Worm (Caenorhabditis elegans) whole organism, L2 larva: ENCODE results near the gene pho-8.

Source experiments
- C34F6.9 ChIP-seq: fragments of 150-350 bp; optimal IDR thresholded peaks from 2 replicates; lab custom pipeline; 2014; ENCODE audit warnings: missing biosample characterization, missing genetic modification characterization
- F13H6.1 ChIP-seq: sonication (generic microtip); optimal IDR thresholded peaks from 2 replicates; lab custom pipeline; 2016; ENCODE audit warnings: missing genetic modification characterization, missing compliant biosample characterization
- R02D3.7 ChIP-seq: fragments of 150-350 bp; optimal IDR thresholded peaks from 2 replicates; lab custom pipeline; 2014; ENCODE audit warnings: missing biosample characterization, missing genetic modification characterization
- Y55F3AM.14 ChIP-seq: fragments of 200-800 bp; sonication (Bioruptor generic); optimal IDR thresholded peaks from 2 replicates; lab custom pipeline; 2018; ENCODE audit warnings: mild to moderate bottlenecking, missing genetic modification characterization, missing compliant biosample characterization
- ZK546.5 ChIP-seq: sonication (generic microtip); optimal IDR thresholded peaks from 2 replicates; lab custom pipeline; 2017; ENCODE audit warnings: missing biosample characterization, missing genetic modification characterization
- aly-2 ChIP-seq: fragments of 150-350 bp; optimal IDR thresholded peaks from 2 replicates; lab custom pipeline; 2014; ENCODE audit warnings: missing biosample characterization, missing genetic modification characterization
- blmp-1 ChIP-seq: sonication (generic microtip); optimal IDR thresholded peaks from 2 replicates; lab custom pipeline; 2017; ENCODE audit warnings: missing genetic modification characterization, mild to moderate bottlenecking, missing compliant biosample characterization, antibody characterized with exemption, moderate library complexity; ENCODE audit not compliant: insufficient read depth
- ceh-16 ChIP-seq: fragments of 150-350 bp; optimal IDR thresholded peaks from 2 replicates; lab custom pipeline; 2014; ENCODE audit warnings: missing biosample characterization, missing genetic modification characterization
- ceh-82 ChIP-seq: fragments of 150-350 bp; optimal IDR thresholded peaks from 2 replicates; lab custom pipeline; 2014; ENCODE audit warnings: missing biosample characterization, missing genetic modification characterization
- crh-2 ChIP-seq: sonication (generic microtip); optimal IDR thresholded peaks from 2 replicates; lab custom pipeline; 2017; ENCODE audit warnings: missing biosample characterization, missing genetic modification characterization
- egl-27 ChIP-seq: sonication (generic microtip); optimal IDR thresholded peaks from 3 replicates; lab custom pipeline; 2017; ENCODE audit warnings: missing biosample characterization, missing genetic modification reagents, missing genetic modification characterization
- elt-1 ChIP-seq: fragments of 150-350 bp; optimal IDR thresholded peaks from 2 replicates; lab custom pipeline; 2014; ENCODE audit warnings: missing biosample characterization, missing genetic modification characterization
- elt-3 ChIP-seq: sonication (generic microtip); optimal IDR thresholded peaks from 2 replicates; lab custom pipeline; 2017; ENCODE audit warnings: missing biosample characterization, missing genetic modification characterization
- fos-1 ChIP-seq: fragments of 150-350 bp; optimal IDR thresholded peaks from 2 replicates; lab custom pipeline; 2014; ENCODE audit warnings: missing biosample characterization, missing genetic modification characterization
- gmeb-1 ChIP-seq: fragments of 150-350 bp; optimal IDR thresholded peaks from 2 replicates; lab custom pipeline; 2014; ENCODE audit warnings: missing biosample characterization, missing genetic modification characterization
- lin-11 ChIP-seq: fragments of 150-350 bp; sonication (generic microtip); optimal IDR thresholded peaks from 2 replicates; lab custom pipeline; 2014; ENCODE audit warnings: missing biosample characterization, missing genetic modification characterization, inconsistent platforms, mixed read lengths
- lin-39 ChIP-seq: fragments of 150-350 bp; optimal IDR thresholded peaks from 2 replicates; lab custom pipeline; 2014; ENCODE audit warnings: missing biosample characterization, missing genetic modification reagents, missing genetic modification characterization
- lsy-2 ChIP-seq, 2 experiments: fragments of 150-350 bp in 1 of 2; sonication (generic microtip) in 1 of 2; optimal IDR thresholded peaks; 2 replicates each; lab custom pipeline; 2014 to 2017; ENCODE audit warnings: missing biosample characterization in 2 of 2, missing genetic modification characterization in 2 of 2
- mab-5 ChIP-seq: fragments of 150-350 bp; optimal IDR thresholded peaks from 2 replicates; lab custom pipeline; 2014; ENCODE audit warnings: missing biosample characterization, missing genetic modification characterization
- mdl-1 ChIP-seq, 2 experiments: fragments of 150-350 bp in 1 of 2; sonication (generic microtip) in 1 of 2; optimal IDR thresholded peaks; 2 replicates each; lab custom pipeline; 2017; ENCODE audit warnings: missing biosample characterization in 2 of 2, missing genetic modification characterization in 2 of 2
- nhr-12 ChIP-seq: fragments of 150-350 bp; optimal IDR thresholded peaks from 2 replicates; lab custom pipeline; 2014; ENCODE audit warnings: missing biosample characterization, missing genetic modification characterization
- nhr-129 ChIP-seq: fragments of 150-350 bp; optimal IDR thresholded peaks from 2 replicates; lab custom pipeline; 2014; ENCODE audit warnings: missing biosample characterization, missing genetic modification characterization
- nhr-21 ChIP-seq: fragments of 150-350 bp; optimal IDR thresholded peaks from 2 replicates; lab custom pipeline; 2014; ENCODE audit warnings: missing biosample characterization, missing genetic modification characterization
- nhr-23 ChIP-seq: fragments of 150-350 bp; optimal IDR thresholded peaks from 2 replicates; lab custom pipeline; 2014; ENCODE audit warnings: missing biosample characterization, missing genetic modification reagents, missing genetic modification characterization
- nhr-237 ChIP-seq: fragments of 150-350 bp; optimal IDR thresholded peaks from 2 replicates; lab custom pipeline; 2014; ENCODE audit warnings: missing biosample characterization, missing genetic modification characterization
- nhr-25 ChIP-seq: fragments of 150-350 bp; sonication (generic microtip); optimal IDR thresholded peaks from 3 replicates; lab custom pipeline; 2014; ENCODE audit warnings: missing biosample characterization, missing genetic modification characterization
- nhr-6 ChIP-seq: fragments of 150-350 bp; optimal IDR thresholded peaks from 2 replicates; lab custom pipeline; 2014; ENCODE audit warnings: missing biosample characterization, missing genetic modification characterization
- peb-1 ChIP-seq: fragments of 150-350 bp; optimal IDR thresholded peaks from 2 replicates; lab custom pipeline; 2014; ENCODE audit warnings: missing biosample characterization, missing genetic modification characterization
- sem-4 ChIP-seq: fragments of 150-350 bp; optimal IDR thresholded peaks from 2 replicates; lab custom pipeline; 2014; ENCODE audit warnings: missing biosample characterization, missing genetic modification reagents, missing genetic modification characterization
- skn-1 ChIP-seq: sonication (generic microtip); optimal IDR thresholded peaks from 2 replicates; lab custom pipeline; 2017; ENCODE audit warnings: missing biosample characterization, missing genetic modification characterization
- sma-3 ChIP-seq: sonication (generic microtip); optimal IDR thresholded peaks from 2 replicates; lab custom pipeline; 2016; ENCODE audit warnings: missing genetic modification reagents, missing genetic modification characterization, missing compliant biosample characterization
- sma-9 ChIP-seq, 2 experiments: fragments of 150-350 bp in 1 of 2; sonication (generic microtip) in 1 of 2; optimal IDR thresholded peaks; 2 replicates each; lab custom pipeline; 2014 to 2016; ENCODE audit warnings: missing genetic modification characterization in 2 of 2, mild to moderate bottlenecking in 1 of 2, missing biosample characterization in 1 of 2, missing compliant biosample characterization in 1 of 2, missing genetic modification reagents in 1 of 2, moderate library complexity in 1 of 2
- unc-39 ChIP-seq: fragments of 150-350 bp; optimal IDR thresholded peaks from 2 replicates; lab custom pipeline; 2014; ENCODE audit warnings: missing biosample characterization, missing genetic modification characterization
- unc-55 ChIP-seq: fragments of 150-350 bp; sonication (generic microtip); optimal IDR thresholded peaks from 3 replicates; lab custom pipeline; 2014; ENCODE audit warnings: missing biosample characterization, missing genetic modification reagents, missing genetic modification characterization
- zag-1 ChIP-seq: fragments of 150-350 bp; optimal IDR thresholded peaks from 2 replicates; lab custom pipeline; 2014; ENCODE audit warnings: missing biosample characterization, missing genetic modification characterization
- ztf-1 ChIP-seq: fragments of 200-800 bp; sonication (Bioruptor generic); conservative IDR thresholded peaks from 2 replicates; pipeline ENCODE4 v1.3.6; 2022; ENCODE audit warnings: missing genetic modification characterization, missing compliant biosample characterization
- ztf-11 ChIP-seq: sonication (generic microtip); optimal IDR thresholded peaks from 2 replicates; lab custom pipeline; 2017; ENCODE audit warnings: missing biosample characterization, missing genetic modification characterization

The pho-8 gene

DNA sequence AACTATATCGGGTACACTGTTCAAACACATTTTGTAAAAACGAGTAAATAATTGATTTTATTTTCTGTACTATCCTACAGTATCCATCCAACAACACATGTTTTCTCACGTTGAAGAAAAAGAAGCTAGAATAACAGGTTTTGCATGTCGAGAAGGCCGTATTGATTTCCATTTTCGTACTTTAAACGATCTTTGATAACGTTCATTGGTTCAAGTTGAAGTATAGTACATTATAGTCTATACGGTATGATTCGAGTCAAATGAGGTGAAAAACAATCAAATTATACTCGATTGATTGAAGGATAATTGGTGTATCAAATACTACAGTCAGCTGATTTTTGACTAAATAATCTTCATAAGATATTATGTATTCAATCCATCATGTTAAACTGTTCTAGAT, 32.9 kb upstream of the pho-8 start:
- TF ChIP-seq aly-2 (tag; lab: Kevin White, UChicago), result no peak
- peak; percentile 15 for TF ChIP-seq nhr-21
- TF ChIP-seq lsy-2 (tag; optimal IDR thresholded peaks at IDR 0.05; lab: Kevin White, UChicago), result peak in 1 of 2 experiments; percentile 1
- TF ChIP-seq sma-9 (GFP tag; optimal IDR thresholded peaks at IDR 0.05; lab: Kevin White, UChicago), result peak; percentile 30
- no peak for TF ChIP-seq sma-9 (tag; optimal IDR thresholded peaks at IDR 0.05; lab: Kevin White, UChicago)
- no peak for TF ChIP-seq ztf-11
- TF ChIP-seq gmeb-1 (tag; lab: Kevin White, UChicago), result no peak
- TF ChIP-seq ztf-1 (GFP tag; lab: Robert Waterston, UW), result no peak
- TF ChIP-seq nhr-25, result peak; percentile 53
- no peak for TF ChIP-seq nhr-237 (tag; lab: Kevin White, UChicago)
- TF ChIP-seq sma-3 (GFP tag; lab: Kevin White, UChicago), result peak; percentile 9
- TF ChIP-seq, all 48 proteins: peak for 5

DNA sequence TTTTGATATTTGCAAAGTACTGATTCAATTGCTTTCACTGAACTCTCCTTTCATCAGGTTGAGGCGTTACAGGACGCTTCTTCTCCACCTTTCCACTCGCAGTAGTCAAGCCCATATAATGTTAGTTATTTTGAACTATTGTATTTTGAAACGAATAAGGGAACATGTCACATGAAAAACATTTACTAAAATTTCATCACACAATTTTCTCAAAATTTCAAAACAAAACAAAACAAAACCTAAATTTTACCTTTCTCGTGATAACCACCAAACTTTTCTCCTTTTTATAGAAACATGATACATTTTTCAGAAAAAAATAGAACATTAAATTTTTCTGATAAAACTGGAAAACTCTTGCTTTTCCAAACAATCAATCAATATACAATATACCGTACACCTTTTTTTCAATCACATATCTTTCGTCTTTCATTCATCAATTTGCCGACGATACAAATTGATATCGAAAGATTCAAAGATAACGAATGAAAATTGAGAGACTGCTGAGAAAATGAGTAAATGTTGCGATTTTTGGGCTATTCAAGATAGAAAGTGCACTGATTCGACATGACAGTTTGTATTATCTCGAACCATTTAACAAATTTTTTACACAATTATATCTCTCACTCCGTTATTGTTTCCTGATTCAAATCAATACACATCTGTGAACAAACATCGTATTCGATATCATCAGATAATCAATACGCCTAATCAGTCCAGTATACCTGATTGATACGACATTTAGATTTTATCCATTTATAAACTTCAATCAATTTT, 32.2 kb upstream of the pho-8 start:
- TF ChIP-seq aly-2 (tag; lab: Kevin White, UChicago) (no peak), zag-1 (tag; lab: Kevin White, UChicago) (no peak), ZK546.5 (no peak), ceh-82 (no peak), nhr-6 (tag; lab: Kevin White, UChicago) (no peak), lsy-2 (tag; optimal IDR thresholded peaks at IDR 0.05; lab: Kevin White, UChicago) (peak in 1 of 2 experiments; percentile 57), sma-9 (GFP tag; optimal IDR thresholded peaks at IDR 0.05; lab: Kevin White, UChicago) (peak; percentile 95), sma-9 (tag; optimal IDR thresholded peaks at IDR 0.05; lab: Kevin White, UChicago) (no peak), nhr-21 (peak; percentile 85), fos-1 (tag; lab: Kevin White, UChicago) (peak; percentile 76), unc-55 (GFP tag; lab: Kevin White, UChicago) (no peak), peb-1 (no peak), mdl-1 (tag; optimal IDR thresholded peaks at IDR 0.05; lab: Kevin White, UChicago) (no peak), blmp-1 (tag; lab: Kevin White, UChicago) (peak; percentile 61), egl-27 (tag; lab: Kevin White, UChicago) (peak; percentile 59), unc-39 (tag; lab: Kevin White, UChicago) (no peak), nhr-25 (peak; percentile 70), sem-4 (tag; lab: Kevin White, UChicago) (no peak), sma-3 (GFP tag; lab: Kevin White, UChicago) (peak; percentile 86), skn-1 (tag; lab: Kevin White, UChicago) (no peak)

DNA sequence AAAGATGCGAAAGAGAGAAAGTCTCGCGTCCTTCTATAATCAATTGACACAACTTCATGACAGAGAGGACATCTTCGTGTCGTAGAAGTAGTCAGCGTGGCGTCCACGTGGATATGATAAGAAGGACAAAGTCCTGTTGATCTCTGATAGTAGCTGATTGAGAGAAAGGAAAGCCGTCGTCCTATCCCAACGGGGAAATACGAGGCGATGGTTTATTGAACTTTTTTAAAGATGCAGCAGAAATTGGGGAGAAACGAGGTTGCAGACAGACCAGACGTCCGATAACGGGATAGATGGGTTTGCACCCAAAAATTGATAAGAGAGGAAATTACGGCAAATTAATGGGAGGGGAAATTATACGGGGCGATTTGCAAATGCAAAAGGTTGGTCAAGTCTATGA, 30.9 kb upstream of the pho-8 start:
- TF ChIP-seq sma-9 (GFP tag; optimal IDR thresholded peaks at IDR 0.05; lab: Kevin White, UChicago) (peak; percentile 99), sma-9 (tag; optimal IDR thresholded peaks at IDR 0.05; lab: Kevin White, UChicago) (peak; percentile 15), elt-1 (tag; lab: Kevin White, UChicago) (no peak), nhr-23 (no peak), blmp-1 (tag; lab: Kevin White, UChicago) (peak; percentile 97), lin-11 (tag; lab: Kevin White, UChicago) (no peak), elt-3 (tag; lab: Kevin White, UChicago) (no peak), ceh-82 (no peak), nhr-25 (peak; percentile 96), nhr-21 (peak; percentile 99), F13H6.1 (tag; lab: Kevin White, UChicago) (peak; percentile 79), egl-27 (tag; lab: Kevin White, UChicago) (peak; percentile 91), Y55F3AM.14 (GFP tag; lab: Kevin White, UChicago) (peak; percentile 83), gmeb-1 (tag; lab: Kevin White, UChicago) (peak; percentile 57), mdl-1 (tag; optimal IDR thresholded peaks at IDR 0.05; lab: Kevin White, UChicago) (peak; percentile 79 to 89), sem-4 (tag; lab: Kevin White, UChicago) (peak; percentile 71), unc-55 (GFP tag; lab: Kevin White, UChicago) (no peak), R02D3.7 (tag; lab: Kevin White, UChicago) (no peak), zag-1 (tag; lab: Kevin White, UChicago) (no peak), C34F6.9 (tag; lab: Kevin White, UChicago) (no peak), aly-2 (tag; lab: Kevin White, UChicago) (no peak), skn-1 (tag; lab: Kevin White, UChicago) (no peak), mab-5 (tag; lab: Kevin White, UChicago) (no peak), nhr-129 (tag; lab: Kevin White, UChicago) (peak; percentile 31), nhr-6 (tag; lab: Kevin White, UChicago) (peak; percentile 54), fos-1 (tag; lab: Kevin White, UChicago) (peak; percentile 61), sma-3 (GFP tag; lab: Kevin White, UChicago) (peak; percentile 99), crh-2 (tag; lab: Kevin White, UChicago) (peak; percentile 84), lsy-2 (tag; optimal IDR thresholded peaks at IDR 0.05; lab: Kevin White, UChicago) (peak in 1 of 2 experiments; percentile 60), nhr-12 (tag; lab: Kevin White, UChicago) (no peak), lin-39 (tag; lab: Kevin White, UChicago) (no peak), ceh-16 (no peak)
